Worm (Caenorhabditis elegans) whole organism, L4 larva: Measurements from ENCODE around the gene C49G7.10.
A peak's percentile ranks its signal among the peaks of the same experiment; 100 is the strongest.

Experiments used
- F10B5.3 ChIP-seq: sonication (generic microtip); optimal IDR thresholded peaks from 2 replicates; lab custom pipeline; 2016; ENCODE audit warnings: mild to moderate bottlenecking, missing genetic modification characterization, missing compliant biosample characterization
- F44E2.7 ChIP-seq: fragments of 200-800 bp; sonication (Bioruptor generic); IDR thresholded peaks from 2 replicates; pipeline ENCODE4 v2.1.2; 2022; ENCODE audit warnings: missing genetic modification characterization, missing compliant biosample characterization
- R02D3.7 ChIP-seq: fragments of 150-350 bp; sonication (generic microtip); optimal IDR thresholded peaks from 3 replicates; lab custom pipeline; 2014; ENCODE audit warnings: missing biosample characterization, missing genetic modification characterization
- T20F7.1 ChIP-seq: fragments of 200-800 bp; sonication (Bioruptor generic); optimal IDR thresholded peaks from 2 replicates; lab custom pipeline; 2018; ENCODE audit warnings: mild to moderate bottlenecking, missing genetic modification characterization, missing compliant biosample characterization
- Y105C5A.15 ChIP-seq: fragments of 200-800 bp; sonication (Bioruptor generic); IDR thresholded peaks from 2 replicates; pipeline ENCODE4 v1.3.6; 2022; ENCODE audit warnings: missing genetic modification characterization, missing compliant biosample characterization
- ZK546.5 ChIP-seq, 2 experiments: sonication (generic microtip); optimal IDR thresholded peaks; 2 replicates each; lab custom pipeline; 2017; ENCODE audit warnings: missing biosample characterization in 2 of 2, missing genetic modification characterization in 2 of 2
- ama-1 ChIP-seq: fragments of 150-350 bp; optimal IDR thresholded peaks from 2 replicates; lab custom pipeline; 2014; ENCODE audit warnings: inconsistent platforms, mixed read lengths
- ceh-20 ChIP-seq: fragments of 200-800 bp; sonication (Bioruptor generic); IDR thresholded peaks from 2 replicates; pipeline ENCODE4 v1.3.6; 2022; ENCODE audit warnings: missing genetic modification reagents, missing genetic modification characterization, missing compliant biosample characterization
- ceh-32 ChIP-seq: sonication (generic microtip); optimal IDR thresholded peaks from 2 replicates; lab custom pipeline; 2016; ENCODE audit warnings: mild to moderate bottlenecking, missing genetic modification characterization, missing compliant biosample characterization; ENCODE audit not compliant: poor library complexity
- ceh-62 ChIP-seq: sonication (generic microtip); optimal IDR thresholded peaks from 2 replicates; lab custom pipeline; 2017; ENCODE audit warnings: missing biosample characterization, missing genetic modification characterization
- ctbp-1 ChIP-seq: fragments of 200-800 bp; sonication (Bioruptor generic); IDR thresholded peaks from 2 replicates; pipeline ENCODE4 v1.3.6; 2022; ENCODE audit warnings: missing genetic modification reagents, missing genetic modification characterization, missing compliant biosample characterization
- daf-19 ChIP-seq: fragments of 200-800 bp; sonication (Bioruptor generic); conservative IDR thresholded peaks from 2 replicates; pipeline ENCODE4 v1.3.6; 2022; ENCODE audit warnings: missing genetic modification characterization, missing compliant biosample characterization
- dmd-6 ChIP-seq: fragments of 200-800 bp; sonication (Bioruptor generic); IDR thresholded peaks from 2 replicates; pipeline ENCODE4 v1.3.6; 2022; ENCODE audit warnings: missing genetic modification reagents, missing genetic modification characterization, missing compliant biosample characterization
- dmd-8 ChIP-seq: fragments of 200-800 bp; sonication (Bioruptor generic); IDR thresholded peaks from 2 replicates; pipeline ENCODE4 v1.3.6; 2022; ENCODE audit warnings: missing genetic modification characterization, missing compliant biosample characterization
- dmd-9 ChIP-seq: fragments of 200-800 bp; sonication (Bioruptor generic); IDR thresholded peaks from 2 replicates; pipeline ENCODE4 v1.3.6; 2022; ENCODE audit warnings: missing genetic modification reagents, missing genetic modification characterization, missing compliant biosample characterization
- dpl-1 ChIP-seq: fragments of 150-350 bp; optimal IDR thresholded peaks from 2 replicates; lab custom pipeline; 2014; ENCODE audit warnings: missing biosample characterization, missing genetic modification reagents, missing genetic modification characterization
- duxl-1 ChIP-seq: sonication (generic microtip); optimal IDR thresholded peaks from 2 replicates; lab custom pipeline; 2016; ENCODE audit warnings: mild to moderate bottlenecking, missing genetic modification characterization, moderate library complexity, missing compliant biosample characterization; ENCODE audit not compliant: poor library complexity
- dve-1 ChIP-seq: sonication (generic microtip); optimal IDR thresholded peaks from 2 replicates; lab custom pipeline; 2017; ENCODE audit warnings: antibody characterized with exemption, mild to moderate bottlenecking, missing genetic modification characterization, missing compliant biosample characterization; ENCODE audit not compliant: insufficient read depth
- egl-43 ChIP-seq: fragments of 200-800 bp; sonication (Bioruptor generic); IDR thresholded peaks from 2 replicates; pipeline ENCODE4 v1.3.6; 2022; ENCODE audit warnings: missing genetic modification reagents, missing genetic modification characterization, missing compliant biosample characterization
- gei-8 ChIP-seq: fragments of 200-800 bp; sonication (Bioruptor generic); optimal IDR thresholded peaks from 2 replicates; lab custom pipeline; 2018; ENCODE audit warnings: mild to moderate bottlenecking, missing genetic modification characterization, missing compliant biosample characterization
- hif-1 ChIP-seq, 2 experiments: sonication (generic microtip); optimal IDR thresholded peaks; 2 replicates each; lab custom pipeline; 2016 to 2017; ENCODE audit warnings: missing compliant biosample characterization in 2 of 2, missing genetic modification characterization in 2 of 2, missing genetic modification reagents in 2 of 2, missing genotype in 2 of 2, mild to moderate bottlenecking in 1 of 2
- hlh-30 ChIP-seq: sonication (generic microtip); optimal IDR thresholded peaks from 2 replicates; lab custom pipeline; 2017; ENCODE audit warnings: antibody characterized with exemption, mild to moderate bottlenecking, missing genetic modification characterization, missing compliant biosample characterization; ENCODE audit not compliant: insufficient read depth
- mdl-1 ChIP-seq, 2 experiments: fragments of 150-350 bp in 1 of 2; sonication (generic microtip) in 1 of 2; optimal IDR thresholded peaks; 2 replicates each; lab custom pipeline; 2014 to 2017; ENCODE audit warnings: missing biosample characterization in 2 of 2, missing genetic modification characterization in 2 of 2
- nhr-11 ChIP-seq: fragments of 150-350 bp; optimal IDR thresholded peaks from 2 replicates; lab custom pipeline; 2014; ENCODE audit warnings: missing biosample characterization, missing genetic modification characterization
- nhr-25 ChIP-seq: sonication (generic microtip); optimal IDR thresholded peaks from 2 replicates; lab custom pipeline; 2017; ENCODE audit warnings: missing genetic modification characterization, mild to moderate bottlenecking, missing compliant biosample characterization, antibody characterized with exemption, moderate library complexity, borderline replicate concordance; ENCODE audit not compliant: insufficient read depth
- nhr-28 ChIP-seq: fragments of 150-350 bp; optimal IDR thresholded peaks from 2 replicates; lab custom pipeline; 2014; ENCODE audit warnings: missing biosample characterization, missing genetic modification characterization
- nhr-48 ChIP-seq: sonication (generic microtip); optimal IDR thresholded peaks from 2 replicates; lab custom pipeline; 2016; ENCODE audit warnings: mild to moderate bottlenecking, missing genetic modification characterization, missing compliant biosample characterization
- pqm-1 ChIP-seq: sonication (generic microtip); optimal IDR thresholded peaks from 2 replicates; lab custom pipeline; 2017; ENCODE audit warnings: missing biosample characterization, missing genetic modification characterization
- saeg-2 ChIP-seq: fragments of 200-800 bp; sonication (Bioruptor generic); IDR thresholded peaks from 2 replicates; pipeline ENCODE4 v1.3.6; 2022; ENCODE audit warnings: missing genetic modification reagents, missing genetic modification characterization, missing compliant biosample characterization
- sdz-12 ChIP-seq: fragments of 200-800 bp; sonication (Bioruptor generic); optimal IDR thresholded peaks from 2 replicates; lab custom pipeline; 2018; ENCODE audit warnings: mild to moderate bottlenecking, missing genetic modification characterization, missing compliant biosample characterization
- skn-1 ChIP-seq: fragments of 150-350 bp; optimal IDR thresholded peaks from 2 replicates; lab custom pipeline; 2014; ENCODE audit warnings: missing biosample characterization, missing genetic modification characterization
- spr-3 ChIP-seq: fragments of 200-800 bp; sonication (Bioruptor generic); optimal IDR thresholded peaks from 2 replicates; lab custom pipeline; 2018; ENCODE audit warnings: mild to moderate bottlenecking, missing genetic modification characterization, missing compliant biosample characterization
- unc-62 ChIP-seq, 3 experiments: fragments of 150-350 bp in 1 of 3; sonication (generic microtip); optimal IDR thresholded peaks in 2 of 3; peaks in 1 of 3; 1 replicate in 1 of 3; 2 replicates in 2 of 3; lab custom pipeline; 2014 to 2017; ENCODE audit warnings: missing biosample characterization in 3 of 3, missing genetic modification characterization in 3 of 3, missing genetic modification reagents in 3 of 3, missing genotype in 1 of 3
- zip-2 ChIP-seq: fragments of 150-350 bp; optimal IDR thresholded peaks from 2 replicates; lab custom pipeline; 2014; ENCODE audit warnings: missing biosample characterization, missing genetic modification characterization
- ztf-7 ChIP-seq: fragments of 150-350 bp; optimal IDR thresholded peaks from 2 replicates; lab custom pipeline; 2014; ENCODE audit warnings: missing biosample characterization, missing genetic modification characterization

C49G7.10 gene

DNA sequence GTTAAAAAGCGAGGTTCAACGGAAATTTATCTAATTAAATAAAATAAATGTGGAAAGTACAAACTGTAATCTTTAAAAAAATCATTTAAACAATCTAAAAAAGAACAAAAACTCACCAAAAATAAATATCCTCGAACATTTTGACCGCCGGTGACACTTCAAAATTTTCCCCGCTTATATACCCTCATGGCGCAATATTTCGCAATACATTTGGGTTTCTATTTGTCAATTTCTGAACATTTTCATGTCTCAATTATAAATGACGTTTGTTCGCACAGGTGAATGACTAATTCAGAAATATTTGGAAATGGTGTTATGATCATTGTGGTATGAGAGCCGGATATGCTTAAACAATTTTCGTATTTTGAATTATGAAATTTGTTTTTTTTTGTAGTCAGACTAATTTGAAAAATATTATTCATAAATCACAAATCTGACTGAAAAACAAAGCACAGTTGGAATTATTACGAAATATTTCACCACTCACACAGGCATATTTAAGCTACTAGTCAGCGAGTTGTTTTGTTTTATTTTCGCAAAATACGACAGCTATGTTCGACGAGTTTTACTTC lies at the start of gene C49G7.10, which contains the start of gene irg-2:
C49G7.10 (minus strand) TSS at position 169 of the 572 bp plus-strand sequence.
irg-2 (plus strand) TSS at position 329 of the 572 bp plus-strand sequence.
- peak; percentile 100 for TF ChIP-seq zip-2 (tag; lab: Kevin White, UChicago)
- peak; percentile 18 for TF ChIP-seq nhr-28 (tag; lab: Kevin White, UChicago)
- TF ChIP-seq pqm-1 (tag; lab: Kevin White, UChicago): peak; percentile 12
- peak; percentile 62 for TF ChIP-seq dmd-6
- TF ChIP-seq ZK546.5 (tag; optimal IDR thresholded peaks at IDR 0.05; lab: Kevin White, UChicago): no peak
- no peak for TF ChIP-seq ceh-62 (tag; lab: Kevin White, UChicago)
- peak; percentile 7 for TF ChIP-seq dpl-1
- peak; percentile 31 for TF ChIP-seq T20F7.1 (GFP tag; lab: Kevin White, UChicago)
- peak; percentile 59 for TF ChIP-seq dve-1 (tag; lab: Kevin White, UChicago)
- TF ChIP-seq hlh-30: no peak
- TF ChIP-seq nhr-48 (tag; lab: Kevin White, UChicago): no peak
- TF ChIP-seq unc-62 (GFP tag; optimal IDR thresholded peaks at IDR 0.05 in 1 of 2; lab: Kevin White, UChicago): peak in 1 of 2 experiments; percentile 14
- TF ChIP-seq unc-62 (tag; optimal IDR thresholded peaks at IDR 0.05; lab: Kevin White, UChicago): no peak
- no peak for TF ChIP-seq mdl-1 (tag; optimal IDR thresholded peaks at IDR 0.05; lab: Kevin White, UChicago)
- no peak for TF ChIP-seq Y105C5A.15 (GFP tag; lab: Robert Waterston, UW)
- peak; percentile 46 for TF ChIP-seq nhr-11
- peak; percentile 98 for TF ChIP-seq ztf-7
- TF ChIP-seq, all 104 proteins: peak for 10

DNA sequence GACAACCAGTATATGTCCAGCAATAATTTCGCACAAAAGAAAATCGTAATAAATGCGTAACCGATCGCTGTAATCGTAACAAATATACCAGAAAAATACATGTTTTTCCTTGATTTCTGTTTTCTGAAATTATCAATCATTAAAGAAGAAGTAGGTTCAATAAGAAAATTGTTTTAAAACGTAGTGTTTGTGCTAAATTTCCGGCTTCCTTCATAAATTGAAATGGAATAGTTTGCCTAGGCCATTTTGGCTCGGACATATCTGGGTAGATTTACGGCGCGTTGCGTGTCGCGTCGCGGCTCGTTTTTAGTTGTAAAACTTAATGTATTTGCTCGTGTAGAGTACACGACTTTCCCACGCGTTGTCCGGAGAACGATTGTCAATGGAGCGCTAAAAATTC lies 41.1 kb upstream of the C49G7.10 start, which contains the start of gene F38H12.5:
F38H12.5 (minus strand) TSS at position 101 of the 400 bp plus-strand sequence.
- peak in 1 of 2 experiments; percentile 8 for TF ChIP-seq unc-62 (GFP tag; optimal IDR thresholded peaks at IDR 0.05 in 1 of 2; lab: Kevin White, UChicago)
- TF ChIP-seq unc-62 (tag; optimal IDR thresholded peaks at IDR 0.05; lab: Kevin White, UChicago): no peak
- no peak for TF ChIP-seq saeg-2 (GFP tag; lab: Robert Waterston, UW)
- TF ChIP-seq ceh-20 (GFP tag; lab: Robert Waterston, UW): no peak
- TF ChIP-seq egl-43 (GFP tag; lab: Robert Waterston, UW): no peak
- no peak for TF ChIP-seq pqm-1 (tag; lab: Kevin White, UChicago)

- TF ChIP-seq R02D3.7 (tag; lab: Kevin White, UChicago) (no peak), hif-1 (tag; optimal IDR thresholded peaks at IDR 0.05; lab: Kevin White, UChicago) (no peak), nhr-25 (tag; lab: Kevin White, UChicago) (no peak), ama-1 (lab: Kevin White, UChicago) (no peak), dmd-9 (no peak), skn-1 (tag; lab: Kevin White, UChicago) (no peak), ceh-32 (no peak), sdz-12 (GFP tag; lab: Kevin White, UChicago) (no peak), spr-3 (GFP tag; lab: Kevin White, UChicago) (no peak), gei-8 (no peak), F10B5.3 (tag; lab: Kevin White, UChicago) (no peak), ceh-20 (GFP tag; lab: Robert Waterston, UW) (no peak), F44E2.7 (GFP tag; lab: Robert Waterston, UW) (no peak), ctbp-1 (no peak), dmd-8 (GFP tag; lab: Robert Waterston, UW) (no peak), daf-19 (GFP tag; lab: Robert Waterston, UW) (no peak)
Measured at ce11 chrV:4081283-4081682, 39.5 kb upstream of the C49G7.10 start, which contains the start of gene srh-211. srh-211 (minus strand) TSS chrV:4081383.

DNA sequence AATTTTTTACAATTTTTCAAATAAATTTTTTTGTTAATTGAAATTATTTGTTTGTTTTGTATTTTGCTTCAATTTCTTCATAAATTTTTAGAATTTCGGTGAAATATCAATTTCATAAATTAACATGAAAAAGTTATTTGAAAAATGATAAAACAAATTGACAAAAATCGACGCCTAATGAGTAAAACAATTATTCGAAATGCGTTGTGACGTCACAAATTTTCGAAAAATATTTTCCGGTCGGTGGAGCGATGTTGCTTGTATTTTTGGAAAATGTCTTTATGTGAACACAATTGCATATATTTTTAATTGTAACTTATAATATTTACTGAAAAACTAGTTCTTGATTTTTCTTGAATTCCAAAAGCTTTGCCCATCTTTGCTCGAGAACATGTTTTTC lies 38.7 kb upstream of the C49G7.10 start:
- TF ChIP-seq duxl-1 (tag; lab: Kevin White, UChicago): no peak
- TF ChIP-seq unc-62 (GFP tag; optimal IDR thresholded peaks at IDR 0.05 in 1 of 2; lab: Kevin White, UChicago): peak in 1 of 2 experiments; percentile 93
- no peak for TF ChIP-seq unc-62 (tag; optimal IDR thresholded peaks at IDR 0.05; lab: Kevin White, UChicago)
